Fruit fly (Drosophila melanogaster) whole organism: ENCODE results near the gene Pex23.

Experiments
- CG8478 ChIP-seq: fragments of >200 bp; optimal IDR thresholded peaks from 2 replicates; lab custom pipeline; 2018; ENCODE audit warnings: inconsistent platforms
- usp ChIP-seq: fragments of >200 bp; optimal IDR thresholded peaks from 2 replicates; lab custom pipeline; 2017; ENCODE audit warnings: missing biosample characterization, missing genetic modification characterization, mixed read lengths

DNA sequence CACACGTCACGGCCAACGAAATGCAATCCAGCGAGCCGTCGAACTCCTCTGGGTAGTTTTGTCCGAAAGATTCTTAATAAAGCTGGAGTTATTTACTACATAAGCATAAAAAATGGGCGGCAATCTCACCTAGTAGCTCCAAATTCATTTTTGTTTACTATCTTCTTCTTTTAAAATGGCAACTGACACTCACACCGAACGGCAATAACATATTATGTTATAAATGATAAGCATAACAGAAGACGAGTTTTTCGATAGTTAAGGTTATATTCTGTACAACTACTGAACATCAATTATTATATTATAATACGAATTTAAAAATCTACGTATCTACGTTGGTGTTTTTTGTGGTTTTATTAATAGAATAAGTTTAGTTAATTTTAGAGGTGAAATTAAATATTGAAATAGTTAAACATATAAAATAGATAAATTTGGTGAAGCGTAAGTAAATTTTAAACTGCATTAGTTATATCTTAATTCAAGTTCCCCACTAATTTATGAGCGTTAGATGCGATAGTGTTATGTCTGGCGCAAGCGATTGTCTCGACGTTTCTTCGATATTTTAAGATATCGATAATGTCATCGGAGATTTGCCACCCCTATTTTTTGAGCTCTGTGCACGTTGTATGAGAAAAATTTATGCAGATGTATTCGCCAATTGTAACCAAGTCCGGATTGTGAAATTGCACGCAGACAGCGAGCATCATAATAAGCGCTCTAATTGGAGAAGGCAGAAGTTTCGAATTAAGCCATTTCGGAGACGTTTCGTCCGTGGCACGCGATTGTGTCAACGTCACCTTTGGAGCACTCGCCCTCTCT, 46.0 kb upstream of the Pex23 start, which contains the start of the genes Rbbp5 and eRF1:
- TF ChIP-seq CG8478 = no peak
- TF ChIP-seq usp = no peak
